Worm (Caenorhabditis elegans) whole organism, L3 larva: ENCODE measurements around the gene EGAP2.1.

ENCODE experiments used
- ZK546.5 ChIP-seq: sonication (generic microtip); optimal IDR thresholded peaks from 2 replicates; lab custom pipeline; 2017; ENCODE audit warnings: missing biosample characterization, missing genetic modification characterization
- aly-2 ChIP-seq: fragments of 150-350 bp; optimal IDR thresholded peaks from 2 replicates; lab custom pipeline; 2014; ENCODE audit warnings: missing biosample characterization, missing genetic modification characterization
- ceh-82 ChIP-seq: fragments of 150-350 bp; optimal IDR thresholded peaks from 2 replicates; lab custom pipeline; 2014; ENCODE audit warnings: missing biosample characterization, missing genetic modification characterization
- ceh-9 ChIP-seq: sonication (generic microtip); optimal IDR thresholded peaks from 2 replicates; lab custom pipeline; 2018; ENCODE audit warnings: missing biosample characterization, missing genetic modification characterization
- egl-27 ChIP-seq: sonication (generic microtip); optimal IDR thresholded peaks from 4 replicates; lab custom pipeline; 2017; ENCODE audit warnings: missing biosample characterization, missing genetic modification reagents, missing genetic modification characterization
- egl-5 ChIP-seq: fragments of 150-350 bp; optimal IDR thresholded peaks from 2 replicates; lab custom pipeline; 2017; ENCODE audit warnings: missing biosample characterization, missing genetic modification reagents, missing genetic modification characterization, inconsistent platforms
- elt-1 ChIP-seq: fragments of 150-350 bp; optimal IDR thresholded peaks from 2 replicates; lab custom pipeline; 2014; ENCODE audit warnings: missing biosample characterization, missing genetic modification characterization
- elt-3 ChIP-seq, 3 experiments: fragments of 150-350 bp in 1 of 3; sonication (generic microtip) in 2 of 3; optimal IDR thresholded peaks; 2 replicates in 2 of 3; 4 replicates in 1 of 3; lab custom pipeline; 2014 to 2017; ENCODE audit warnings: missing biosample characterization in 3 of 3, missing genetic modification characterization in 3 of 3
- eor-1 ChIP-seq, 2 experiments: fragments of 150-350 bp; optimal IDR thresholded peaks; 2 replicates each; lab custom pipeline; 2014 to 2018; ENCODE audit warnings: missing biosample characterization in 2 of 2, missing genetic modification characterization in 2 of 2
- fos-1 ChIP-seq: fragments of 150-350 bp; optimal IDR thresholded peaks from 2 replicates; lab custom pipeline; 2014; ENCODE audit warnings: missing biosample characterization, missing genetic modification characterization
- hmg-11 ChIP-seq: sonication (generic microtip); optimal IDR thresholded peaks from 2 replicates; lab custom pipeline; 2016; ENCODE audit warnings: missing genetic modification characterization, missing compliant biosample characterization
- jun-1 ChIP-seq: fragments of 150-350 bp; optimal IDR thresholded peaks from 2 replicates; lab custom pipeline; 2014; ENCODE audit warnings: missing biosample characterization, missing genetic modification reagents, missing genetic modification characterization
- lin-39 ChIP-seq: fragments of 150-350 bp; optimal IDR thresholded peaks from 2 replicates; lab custom pipeline; 2018; ENCODE audit warnings: missing biosample characterization, missing genetic modification reagents, missing genetic modification characterization
- lsy-12 ChIP-seq: sonication (generic microtip); optimal IDR thresholded peaks from 2 replicates; lab custom pipeline; 2016; ENCODE audit warnings: mild to moderate bottlenecking, missing genetic modification characterization, missing compliant biosample characterization
- nfya-1 ChIP-seq: sonication (generic microtip); optimal IDR thresholded peaks from 2 replicates; lab custom pipeline; 2017; ENCODE audit warnings: missing genetic modification characterization, mild to moderate bottlenecking, missing compliant biosample characterization, antibody characterized with exemption, moderate library complexity; ENCODE audit not compliant: insufficient read depth
- nhr-12 ChIP-seq: fragments of 150-350 bp; optimal IDR thresholded peaks from 2 replicates; lab custom pipeline; 2014; ENCODE audit warnings: missing biosample characterization, missing genetic modification characterization
- nhr-23 ChIP-seq: fragments of 150-350 bp; optimal IDR thresholded peaks from 2 replicates; lab custom pipeline; 2014; ENCODE audit warnings: missing biosample characterization, missing genetic modification reagents, missing genetic modification characterization
- nhr-237 ChIP-seq: fragments of 150-350 bp; optimal IDR thresholded peaks from 2 replicates; lab custom pipeline; 2014; ENCODE audit warnings: missing biosample characterization, missing genetic modification characterization
- nhr-25 ChIP-seq: sonication (generic microtip); optimal IDR thresholded peaks from 2 replicates; lab custom pipeline; 2017; ENCODE audit warnings: missing biosample characterization, missing genetic modification characterization
- nhr-43 ChIP-seq: sonication (generic microtip); optimal IDR thresholded peaks from 2 replicates; lab custom pipeline; 2016; ENCODE audit warnings: mild to moderate bottlenecking, missing genetic modification characterization, missing compliant biosample characterization; ENCODE audit not compliant: poor library complexity, severe bottlenecking
- nhr-67 ChIP-seq: fragments of 150-350 bp; optimal IDR thresholded peaks from 2 replicates; lab custom pipeline; 2014; ENCODE audit warnings: missing biosample characterization, missing genetic modification characterization
- nhr-76 ChIP-seq: fragments of 150-350 bp; sonication (generic microtip); optimal IDR thresholded peaks from 5 replicates; lab custom pipeline; 2014; ENCODE audit warnings: missing biosample characterization, missing genetic modification characterization
- nhr-77 ChIP-seq: fragments of 150-350 bp; optimal IDR thresholded peaks from 2 replicates; lab custom pipeline; 2014; ENCODE audit warnings: missing biosample characterization, missing genetic modification characterization
- pha-4 ChIP-seq: fragments of 150-350 bp; optimal IDR thresholded peaks from 2 replicates; lab custom pipeline; 2014; ENCODE audit warnings: missing biosample characterization, missing genetic modification reagents, missing genetic modification characterization
- skn-1 ChIP-seq: fragments of 150-350 bp; optimal IDR thresholded peaks from 2 replicates; lab custom pipeline; 2014; ENCODE audit warnings: missing biosample characterization, missing genetic modification characterization
- snpc-4 ChIP-seq: fragments of 150-350 bp; optimal IDR thresholded peaks from 2 replicates; lab custom pipeline; 2014; ENCODE audit warnings: missing biosample characterization, missing genetic modification characterization
- unc-39 ChIP-seq: sonication (generic microtip); optimal IDR thresholded peaks from 4 replicates; lab custom pipeline; 2017; ENCODE audit warnings: missing biosample characterization, missing genetic modification characterization
- unc-62 ChIP-seq: fragments of 150-350 bp; sonication (generic microtip); optimal IDR thresholded peaks from 4 replicates; lab custom pipeline; 2014; ENCODE audit warnings: missing biosample characterization, missing genetic modification reagents, missing genetic modification characterization
- zag-1 ChIP-seq: fragments of 150-350 bp; optimal IDR thresholded peaks from 2 replicates; lab custom pipeline; 2014; ENCODE audit warnings: missing biosample characterization, missing genetic modification characterization
- ztf-11 ChIP-seq: fragments of 150-350 bp; optimal IDR thresholded peaks from 2 replicates; lab custom pipeline; 2014; ENCODE audit warnings: missing biosample characterization, missing genetic modification characterization

Gene EGAP2.1

DNA sequence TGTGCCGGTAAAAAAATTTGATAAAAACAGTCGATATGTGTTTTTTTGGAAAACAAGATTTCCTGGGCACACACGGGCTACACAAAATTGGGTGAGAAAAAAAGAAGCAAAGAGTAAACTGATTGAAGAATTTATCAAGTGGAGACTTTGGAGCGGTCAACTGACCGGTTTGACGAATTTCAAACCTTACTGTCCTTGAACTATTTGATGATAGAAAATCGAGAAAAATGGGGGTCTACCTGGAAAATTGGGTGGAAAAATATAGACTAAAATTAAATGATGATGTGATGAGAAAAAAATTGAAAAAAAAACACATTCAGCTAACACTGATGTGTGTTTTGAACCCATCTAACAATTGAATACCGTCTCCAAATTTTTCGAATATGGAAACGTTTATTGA, 20.4 kb upstream of the EGAP2.1 start, which contains the start of gene C34F11.8:
Gene C34F11.8, minus strand, starts transcription at position 135 of the 400 bp plus-strand sequence.
- TF ChIP-seq nhr-23 (tag; lab: Kevin White, UChicago), result peak; percentile 29
- TF ChIP-seq elt-3 (tag; optimal IDR thresholded peaks at IDR 0.05; lab: Kevin White, UChicago), result no peak

DNA sequence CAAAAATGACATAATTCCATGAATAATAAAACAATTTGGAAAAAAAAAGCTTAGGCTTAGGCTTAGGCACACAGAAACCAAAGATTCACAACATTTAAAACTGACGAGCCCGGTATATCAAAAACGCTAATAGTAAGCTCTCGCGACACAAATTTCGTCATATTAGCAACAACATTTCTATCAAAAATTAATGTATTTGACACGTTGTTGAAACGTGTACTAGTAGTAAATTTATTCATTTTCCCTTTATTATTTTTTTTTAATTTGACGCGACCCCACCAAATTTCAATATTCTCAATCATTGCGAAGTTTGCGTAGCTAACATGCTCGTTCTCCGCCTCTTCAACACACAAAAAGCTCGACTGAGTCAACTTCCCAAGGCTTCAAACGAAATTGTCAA, 19.2 kb upstream of the EGAP2.1 start, which contains the start of gene C34F11.2:
Gene C34F11.2, plus strand, starts transcription at position 301 of the 400 bp plus-strand sequence.
- TF ChIP-seq ZK546.5, result no peak
- TF ChIP-seq ceh-9, result no peak
- no peak for TF ChIP-seq skn-1 (tag; lab: Kevin White, UChicago)
- TF ChIP-seq nhr-67 (tag; lab: Kevin White, UChicago), result no peak
- no peak for TF ChIP-seq ceh-82 (tag; lab: Kevin White, UChicago)
- TF ChIP-seq nhr-76, result no peak
- TF ChIP-seq nhr-12 (tag; lab: Kevin White, UChicago), result no peak
- TF ChIP-seq unc-39 (tag; lab: Kevin White, UChicago), result no peak
- no peak for TF ChIP-seq lin-39 (tag; lab: Kevin White, UChicago)

DNA sequence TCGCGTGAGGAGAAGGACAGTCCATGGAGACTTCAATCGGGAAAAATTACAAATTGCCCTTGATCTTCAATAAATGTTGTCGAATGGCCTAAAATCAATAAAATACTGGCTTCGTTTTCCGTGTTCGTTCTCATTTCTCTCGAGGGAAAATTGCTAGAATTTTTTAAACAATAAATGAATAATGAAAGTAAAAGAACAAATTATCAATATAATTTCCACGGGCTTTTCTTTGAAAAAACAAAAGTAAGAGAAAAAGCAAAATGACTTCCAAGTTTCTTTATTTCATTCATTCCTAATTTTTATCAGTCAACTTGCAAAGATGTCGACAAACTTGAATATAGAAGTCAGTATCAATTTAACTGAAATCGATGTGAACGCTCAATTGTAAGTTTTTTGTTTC, 18.5 kb upstream of the EGAP2.1 start, which contains the start of gene C34F11.1:
Gene C34F11.1, plus strand, starts transcription at position 301 of the 400 bp plus-strand sequence.
- TF ChIP-seq nhr-25 (tag; lab: Kevin White, UChicago), result no peak
- no peak for TF ChIP-seq nhr-237 (tag; lab: Kevin White, UChicago)
- no peak for TF ChIP-seq ceh-9
- TF ChIP-seq ztf-11 (tag; lab: Kevin White, UChicago), result no peak
- TF ChIP-seq nhr-12 (tag; lab: Kevin White, UChicago), result no peak
- TF ChIP-seq eor-1 (tag; optimal IDR thresholded peaks at IDR 0.05; lab: Kevin White, UChicago), result no peak
- TF ChIP-seq egl-27, result no peak
- no peak for TF ChIP-seq snpc-4 (tag; lab: Kevin White, UChicago)
- no peak for TF ChIP-seq nhr-23 (tag; lab: Kevin White, UChicago)
- TF ChIP-seq zag-1 (tag; lab: Kevin White, UChicago), result no peak
- TF ChIP-seq nhr-77 (tag; lab: Kevin White, UChicago), result no peak

DNA sequence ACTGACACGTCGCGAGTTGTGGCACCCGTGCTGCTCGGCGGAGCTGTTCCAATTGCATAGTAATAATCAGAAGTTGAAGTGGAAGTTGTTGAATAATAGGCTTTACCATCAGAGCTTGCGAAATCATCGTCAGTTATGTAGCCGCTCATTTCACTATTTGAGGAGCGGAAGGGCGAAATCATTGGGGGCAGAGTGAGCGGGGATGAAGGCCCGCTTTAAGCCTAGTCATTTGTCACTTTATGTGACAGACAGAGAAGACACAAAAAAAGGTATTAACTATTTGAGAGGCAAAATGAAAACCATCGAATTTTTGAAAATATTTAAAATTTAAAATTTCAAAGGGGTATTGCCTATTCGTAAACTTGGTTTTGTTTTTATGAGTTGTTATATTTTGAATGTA, 12.9 kb upstream of the EGAP2.1 start:
- TF ChIP-seq pha-4 (tag; lab: Kevin White, UChicago), result no peak
- TF ChIP-seq ceh-82 (tag; lab: Kevin White, UChicago), result no peak
- TF ChIP-seq unc-62 (GFP tag; lab: Kevin White, UChicago), result no peak
- TF ChIP-seq ZK546.5, result no peak
- no peak for TF ChIP-seq nhr-43
- peak; percentile 63 for TF ChIP-seq lin-39 (tag; lab: Kevin White, UChicago)
- TF ChIP-seq jun-1 (tag; lab: Kevin White, UChicago), result no peak
- no peak for TF ChIP-seq eor-1 (tag; optimal IDR thresholded peaks at IDR 0.05; lab: Kevin White, UChicago)
- TF ChIP-seq snpc-4 (tag; lab: Kevin White, UChicago), result no peak
- no peak for TF ChIP-seq lsy-12 (tag; lab: Kevin White, UChicago)
- TF ChIP-seq elt-1 (tag; lab: Kevin White, UChicago), result peak; percentile 6
- no peak for TF ChIP-seq skn-1 (tag; lab: Kevin White, UChicago)
- TF ChIP-seq fos-1 (tag; lab: Kevin White, UChicago), result no peak

- TF ChIP-seq egl-5 (peak; percentile 91), nfya-1 (tag; lab: Kevin White, UChicago) (no peak)
Measured at ce11 chrII:5220648-5221047, 10.6 kb upstream of the EGAP2.1 start.

- TF ChIP-seq aly-2 (tag; lab: Kevin White, UChicago) (no peak), nfya-1 (tag; lab: Kevin White, UChicago) (peak; percentile 36), snpc-4 (tag; lab: Kevin White, UChicago) (no peak), egl-5 (peak; percentile 88)
Measured at ce11 chrII:5222830-5223229, 8.4 kb upstream of the EGAP2.1 start.

DNA sequence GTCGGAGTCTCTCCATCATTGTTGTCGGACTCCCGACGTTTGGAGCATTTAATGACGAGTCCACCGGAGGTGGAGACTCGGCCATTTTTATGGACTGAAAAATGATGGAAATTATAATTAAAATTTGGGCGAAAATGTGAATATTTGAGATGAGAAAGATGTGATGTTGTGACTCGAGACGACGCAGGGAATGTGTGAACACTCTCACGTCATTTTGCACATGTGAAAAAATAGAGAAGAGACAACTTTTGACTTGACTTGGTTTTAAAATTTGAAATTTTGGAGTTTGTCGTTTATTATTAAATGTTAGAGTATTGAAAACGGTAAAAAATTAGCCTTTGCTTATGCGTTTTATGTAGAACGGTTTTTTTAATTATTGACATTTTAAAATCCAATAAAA, 5.9 kb upstream of the EGAP2.1 start, which contains the start of gene dsh-1:
Gene dsh-1, minus strand, starts transcription at position 101 of the 400 bp plus-strand sequence.
- TF ChIP-seq ceh-82 (tag; lab: Kevin White, UChicago), result no peak
- TF ChIP-seq hmg-11 (tag; lab: Kevin White, UChicago), result peak; percentile 25
- TF ChIP-seq nfya-1 (tag; lab: Kevin White, UChicago), result no peak
- no peak for TF ChIP-seq zag-1 (tag; lab: Kevin White, UChicago)
